Worm (Caenorhabditis elegans) whole organism, L2 larva: ENCODE measurements around the gene F59A7.2.

ENCODE experiments used
- alr-1 ChIP-seq: fragments of 150-350 bp; optimal IDR thresholded peaks from 2 replicates; lab custom pipeline; 2014; ENCODE audit warnings: missing biosample characterization, missing genetic modification characterization
- ama-1 ChIP-seq: fragments of 150-350 bp; optimal IDR thresholded peaks from 2 replicates; lab custom pipeline; 2018; ENCODE audit warnings: inconsistent platforms
- ceh-82 ChIP-seq: fragments of 150-350 bp; optimal IDR thresholded peaks from 2 replicates; lab custom pipeline; 2014; ENCODE audit warnings: missing biosample characterization, missing genetic modification characterization
- dmd-4 ChIP-seq: sonication (generic microtip); optimal IDR thresholded peaks from 2 replicates; lab custom pipeline; 2017; ENCODE audit warnings: missing biosample characterization, missing genetic modification characterization
- egl-27 ChIP-seq: sonication (generic microtip); optimal IDR thresholded peaks from 3 replicates; lab custom pipeline; 2017; ENCODE audit warnings: missing biosample characterization, missing genetic modification reagents, missing genetic modification characterization
- lin-39 ChIP-seq: fragments of 150-350 bp; optimal IDR thresholded peaks from 2 replicates; lab custom pipeline; 2014; ENCODE audit warnings: missing biosample characterization, missing genetic modification reagents, missing genetic modification characterization
- lsy-2 ChIP-seq, 2 experiments: fragments of 150-350 bp in 1 of 2; sonication (generic microtip) in 1 of 2; optimal IDR thresholded peaks; 2 replicates each; lab custom pipeline; 2014 to 2017; ENCODE audit warnings: missing biosample characterization in 2 of 2, missing genetic modification characterization in 2 of 2
- mdl-1 ChIP-seq, 2 experiments: fragments of 150-350 bp in 1 of 2; sonication (generic microtip) in 1 of 2; optimal IDR thresholded peaks; 2 replicates each; lab custom pipeline; 2017; ENCODE audit warnings: missing biosample characterization in 2 of 2, missing genetic modification characterization in 2 of 2
- nhr-11 ChIP-seq: fragments of 150-350 bp; optimal IDR thresholded peaks from 2 replicates; lab custom pipeline; 2014; ENCODE audit warnings: missing biosample characterization, missing genetic modification characterization
- nhr-23 ChIP-seq: fragments of 150-350 bp; optimal IDR thresholded peaks from 2 replicates; lab custom pipeline; 2014; ENCODE audit warnings: missing biosample characterization, missing genetic modification reagents, missing genetic modification characterization
- snpc-4 ChIP-seq: fragments of 150-350 bp; optimal IDR thresholded peaks from 2 replicates; lab custom pipeline; 2014; ENCODE audit warnings: missing biosample characterization, missing genetic modification characterization
- zag-1 ChIP-seq: fragments of 150-350 bp; optimal IDR thresholded peaks from 2 replicates; lab custom pipeline; 2014; ENCODE audit warnings: missing biosample characterization, missing genetic modification characterization
- ztf-11 ChIP-seq: sonication (generic microtip); optimal IDR thresholded peaks from 2 replicates; lab custom pipeline; 2017; ENCODE audit warnings: missing biosample characterization, missing genetic modification characterization
- ztf-4 ChIP-seq: fragments of 150-350 bp; optimal IDR thresholded peaks from 2 replicates; lab custom pipeline; 2014; ENCODE audit warnings: missing biosample characterization, missing genetic modification characterization

ce11 chrV:1992515-1992968, 23.8 kb downstream of the F59A7.2 start, which contains the start of gene tnt-4:
- TF ChIP-seq snpc-4 (tag; lab: Kevin White, UChicago): no peak
- TF ChIP-seq ztf-4 (tag; lab: Kevin White, UChicago): no peak
- TF ChIP-seq lsy-2 (tag; optimal IDR thresholded peaks at IDR 0.05; lab: Kevin White, UChicago): no peak
- no peak for TF ChIP-seq dmd-4 (tag; lab: Kevin White, UChicago)
- TF ChIP-seq ama-1 (lab: Kevin White, UChicago): no peak
- TF ChIP-seq ceh-82: no peak
- no peak for TF ChIP-seq ztf-11 (tag; lab: Kevin White, UChicago)
- no peak for TF ChIP-seq lin-39 (tag; lab: Kevin White, UChicago)
- TF ChIP-seq zag-1 (tag; lab: Kevin White, UChicago): no peak
- no peak for TF ChIP-seq alr-1 (tag; lab: Kevin White, UChicago)
- TF ChIP-seq nhr-23 (tag; lab: Kevin White, UChicago): no peak
- no peak for TF ChIP-seq egl-27
- no peak for TF ChIP-seq mdl-1 (tag; optimal IDR thresholded peaks at IDR 0.05; lab: Kevin White, UChicago)
- no peak for TF ChIP-seq nhr-11
